Fruit fly (Drosophila melanogaster): Measurements from ENCODE around the gene CG32266.

- TF ChIP-seq psq (optimal IDR thresholded peaks at IDR 0.05) (no peak), EcR (GFP tag; optimal IDR thresholded peaks at IDR 0.05) (no peak), pan (optimal IDR thresholded peaks at IDR 0.05) (no peak)
Measured at dm6 chr3L:3772284-3772987, 18.2 kb upstream of the CG32266 start.
